Worm (Caenorhabditis elegans) whole organism, late embryonic: ENCODE measurements around the gene srh-208.

ENCODE experiments used
- C38D4.7 ChIP-seq: fragments of 200-800 bp; sonication (Bioruptor generic); optimal IDR thresholded peaks from 2 replicates; lab custom pipeline; 2018; ENCODE audit warnings: mild to moderate bottlenecking, missing genetic modification characterization, moderate library complexity, missing compliant biosample characterization
- K09A11.1 ChIP-seq: sonication (generic microtip); optimal IDR thresholded peaks from 2 replicates; lab custom pipeline; 2017; ENCODE audit warnings: antibody characterized with exemption, mild to moderate bottlenecking, missing genetic modification characterization, missing compliant biosample characterization; ENCODE audit not compliant: insufficient read depth
- T23F11.4 ChIP-seq: fragments of 200-800 bp; sonication (Bioruptor generic); optimal IDR thresholded peaks from 2 replicates; lab custom pipeline; 2018; ENCODE audit warnings: mild to moderate bottlenecking, missing genetic modification characterization, missing compliant biosample characterization
- ahr-1 ChIP-seq: sonication (generic microtip); optimal IDR thresholded peaks from 2 replicates; lab custom pipeline; 2016; ENCODE audit warnings: missing genetic modification characterization, missing compliant biosample characterization
- ama-1 ChIP-seq: fragments of 150-350 bp; optimal IDR thresholded peaks from 2 replicates; lab custom pipeline; 2014
- ceh-14 ChIP-seq: sonication (generic microtip); optimal IDR thresholded peaks from 2 replicates; lab custom pipeline; 2016; ENCODE audit warnings: missing genotype, missing genetic modification characterization, missing compliant biosample characterization
- ceh-19 ChIP-seq: fragments of 200-800 bp; sonication (Bioruptor generic); optimal IDR thresholded peaks from 2 replicates; lab custom pipeline; 2018; ENCODE audit warnings: mild to moderate bottlenecking, missing genetic modification characterization, missing compliant biosample characterization
- ceh-30 ChIP-seq: fragments of 150-350 bp; optimal IDR thresholded peaks from 2 replicates; lab custom pipeline; 2014; ENCODE audit warnings: missing biosample characterization, missing genetic modification characterization
- ceh-34 ChIP-seq: sonication (generic microtip); optimal IDR thresholded peaks from 2 replicates; lab custom pipeline; 2016; ENCODE audit warnings: mild to moderate bottlenecking, missing genetic modification characterization, missing compliant biosample characterization
- ceh-48 ChIP-seq: sonication (generic microtip); optimal IDR thresholded peaks from 2 replicates; lab custom pipeline; 2016; ENCODE audit warnings: missing genetic modification characterization, inconsistent platforms, missing compliant biosample characterization
- ceh-6 ChIP-seq: fragments of 200-800 bp; sonication (Bioruptor generic); optimal IDR thresholded peaks from 2 replicates; lab custom pipeline; 2018; ENCODE audit warnings: mild to moderate bottlenecking, missing genetic modification characterization, missing compliant biosample characterization
- dmd-4 ChIP-seq: sonication (generic microtip); optimal IDR thresholded peaks from 2 replicates; lab custom pipeline; 2016; ENCODE audit warnings: borderline replicate concordance, missing genetic modification characterization, missing compliant biosample characterization
- dve-1 ChIP-seq: sonication (generic microtip); optimal IDR thresholded peaks from 2 replicates; lab custom pipeline; 2017; ENCODE audit warnings: antibody characterized with exemption, mild to moderate bottlenecking, missing genetic modification characterization, missing compliant biosample characterization
- elt-2 ChIP-seq: sonication (generic microtip); optimal IDR thresholded peaks from 2 replicates; lab custom pipeline; 2016; ENCODE audit warnings: missing genetic modification reagents, missing genetic modification characterization, missing compliant biosample characterization
- ets-4 ChIP-seq: sonication (generic microtip); optimal IDR thresholded peaks from 2 replicates; lab custom pipeline; 2016; ENCODE audit warnings: missing genetic modification characterization, missing compliant biosample characterization
- eyg-1 ChIP-seq: sonication (generic microtip); optimal IDR thresholded peaks from 2 replicates; lab custom pipeline; 2016; ENCODE audit warnings: missing genotype, missing genetic modification characterization, missing compliant biosample characterization
- fax-1 ChIP-seq: sonication (generic microtip); optimal IDR thresholded peaks from 2 replicates; lab custom pipeline; 2016; ENCODE audit warnings: missing genotype, missing genetic modification characterization, missing compliant biosample characterization
- fkh-6 ChIP-seq: sonication (generic microtip); optimal IDR thresholded peaks from 2 replicates; lab custom pipeline; 2016; ENCODE audit warnings: missing genetic modification characterization, missing compliant biosample characterization
- hlh-13 ChIP-seq: fragments of 200-800 bp; sonication (Bioruptor generic); optimal IDR thresholded peaks from 2 replicates; lab custom pipeline; 2018; ENCODE audit warnings: mild to moderate bottlenecking, missing genetic modification characterization, missing compliant biosample characterization
- hlh-30 ChIP-seq: sonication (generic microtip); optimal IDR thresholded peaks from 2 replicates; lab custom pipeline; 2017; ENCODE audit warnings: antibody characterized with exemption, missing genetic modification characterization, missing compliant biosample characterization; ENCODE audit not compliant: insufficient read depth
- hlh-6 ChIP-seq: sonication (generic microtip); optimal IDR thresholded peaks from 2 replicates; lab custom pipeline; 2016; ENCODE audit warnings: missing genotype, missing genetic modification characterization, missing compliant biosample characterization
- lim-6 ChIP-seq: sonication (generic microtip); optimal IDR thresholded peaks from 2 replicates; lab custom pipeline; 2016; ENCODE audit warnings: missing genetic modification characterization, missing compliant biosample characterization
- madf-2 ChIP-seq: sonication (generic microtip); optimal IDR thresholded peaks from 2 replicates; lab custom pipeline; 2017; ENCODE audit warnings: missing genetic modification characterization, missing compliant biosample characterization
- mec-3 ChIP-seq: sonication (generic microtip); optimal IDR thresholded peaks from 2 replicates; lab custom pipeline; 2016; ENCODE audit warnings: borderline replicate concordance, missing genetic modification characterization, missing compliant biosample characterization
- nhr-11 ChIP-seq: fragments of 150-350 bp; optimal IDR thresholded peaks from 2 replicates; lab custom pipeline; 2014; ENCODE audit warnings: missing biosample characterization, missing genetic modification characterization
- pag-3 ChIP-seq: sonication (generic microtip); optimal IDR thresholded peaks from 2 replicates; lab custom pipeline; 2016; ENCODE audit warnings: missing compliant biosample characterization, missing genetic modification characterization, borderline replicate concordance
- pha-4 ChIP-seq: fragments of 150-350 bp; optimal IDR thresholded peaks from 2 replicates; lab custom pipeline; 2018; ENCODE audit warnings: missing biosample characterization, missing genetic modification reagents, missing genetic modification characterization
- pqm-1 ChIP-seq: sonication (generic microtip); optimal IDR thresholded peaks from 2 replicates; lab custom pipeline; 2016; ENCODE audit warnings: missing genetic modification characterization, missing compliant biosample characterization
- ref-2 ChIP-seq: sonication (generic microtip); optimal IDR thresholded peaks from 2 replicates; lab custom pipeline; 2016; ENCODE audit warnings: missing genetic modification characterization, missing compliant biosample characterization
- sox-2 ChIP-seq: fragments of 200-800 bp; sonication (Bioruptor generic); IDR thresholded peaks from 2 replicates; pipeline ENCODE4 v1.3.6; 2022; ENCODE audit warnings: missing genetic modification reagents, missing genetic modification characterization, missing compliant biosample characterization
- syd-9 ChIP-seq: sonication (generic microtip); optimal IDR thresholded peaks from 2 replicates; lab custom pipeline; 2016; ENCODE audit warnings: mild to moderate bottlenecking, missing genetic modification characterization, moderate library complexity, missing compliant biosample characterization
- tbx-7 ChIP-seq: sonication (generic microtip); optimal IDR thresholded peaks from 2 replicates; lab custom pipeline; 2016; ENCODE audit warnings: missing genotype, missing genetic modification characterization, missing compliant biosample characterization
- unc-3 ChIP-seq, 2 experiments: fragments of 200-800 bp in 1 of 2; sonication (Bioruptor generic) in 1 of 2; sonication (generic microtip) in 1 of 2; conservative IDR thresholded peaks in 1 of 2; optimal IDR thresholded peaks in 1 of 2; 2 replicates each; pipeline versions ENCODE4 v1.3.6 to Lab custom; 2016 to 2022; ENCODE audit warnings: missing compliant biosample characterization in 2 of 2, missing genetic modification characterization in 2 of 2, missing genetic modification reagents in 1 of 2
- unc-42 ChIP-seq: sonication (generic microtip); optimal IDR thresholded peaks from 2 replicates; lab custom pipeline; 2016; ENCODE audit warnings: missing genotype, missing genetic modification characterization, missing compliant biosample characterization
- unc-55 ChIP-seq: sonication (generic microtip); optimal IDR thresholded peaks from 2 replicates; lab custom pipeline; 2017; ENCODE audit warnings: missing biosample characterization, missing genetic modification reagents, missing genetic modification characterization
- zip-5 ChIP-seq: sonication (generic microtip); optimal IDR thresholded peaks from 2 replicates; lab custom pipeline; 2016; ENCODE audit warnings: missing genetic modification characterization, missing compliant biosample characterization

srh-208 gene

DNA sequence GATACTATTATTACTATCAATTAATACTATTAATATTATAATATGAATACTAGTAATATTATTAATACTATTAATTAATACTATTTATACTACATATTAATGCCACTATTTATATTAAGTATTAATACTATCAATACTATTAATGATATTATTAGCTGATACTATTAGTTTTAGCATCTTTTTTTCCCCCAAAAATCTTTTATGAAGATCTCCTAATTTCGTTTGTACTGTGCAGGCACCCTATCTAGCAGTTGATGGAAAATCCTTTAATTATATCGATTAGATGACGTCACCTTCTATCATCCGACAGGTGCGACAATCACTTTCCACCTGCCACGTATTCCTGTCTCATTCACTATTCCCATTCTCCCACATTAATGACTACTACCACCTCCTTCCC lies 12.1 kb downstream of the srh-208 start, which contains the start of gene fbxb-65:
Gene fbxb-65, plus strand, starts transcription at position 301 of the 400 bp plus-strand sequence.
- TF ChIP-seq sox-2 (GFP tag; lab: Robert Waterston, UW) (no peak), unc-42 (tag; lab: Kevin White, UChicago) (no peak), mec-3 (no peak), ahr-1 (no peak), dve-1 (tag; lab: Kevin White, UChicago) (no peak), hlh-6 (tag; lab: Kevin White, UChicago) (no peak), pha-4 (no peak), ceh-34 (tag; lab: Kevin White, UChicago) (no peak), unc-3 (GFP tag; conservative IDR thresholded peaks at IDR 0.05; lab: Robert Waterston, UW) (no peak), unc-3 (tag; optimal IDR thresholded peaks at IDR 0.05; lab: Kevin White, UChicago) (no peak)

- TF ChIP-seq ceh-48 (tag; lab: Kevin White, UChicago) (peak; percentile 11), fkh-6 (tag; lab: Kevin White, UChicago) (no peak)
These were observed 20.2 kb downstream of the srh-208 start for ce11 chrV:19337333-19337732.

DNA sequence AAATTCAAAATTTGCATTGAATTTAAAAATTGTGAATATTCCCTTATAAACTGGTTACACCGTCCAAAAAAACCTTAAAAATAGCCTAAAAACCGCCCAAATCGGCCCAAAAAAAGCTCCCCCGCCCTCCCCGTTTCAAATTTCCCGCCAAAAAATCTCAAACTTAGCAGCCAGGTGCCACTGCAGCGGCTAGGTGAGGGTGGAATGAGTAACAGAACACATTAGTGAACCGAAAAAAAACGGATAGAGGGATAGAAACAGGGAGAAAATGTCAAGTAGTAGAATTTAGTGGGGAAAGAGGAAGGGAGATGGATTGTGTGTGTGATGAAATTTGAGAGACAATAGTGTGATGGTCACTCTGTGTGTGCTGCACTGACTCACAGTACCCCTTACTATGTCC lies 34.8 kb downstream of the srh-208 start:
- no peak for TF ChIP-seq K09A11.1 (tag; lab: Kevin White, UChicago)
- no peak for TF ChIP-seq dmd-4 (tag; lab: Kevin White, UChicago)
- no peak for TF ChIP-seq ets-4 (tag; lab: Kevin White, UChicago)
- TF ChIP-seq zip-5 (tag; lab: Kevin White, UChicago): no peak
- no peak for TF ChIP-seq ceh-48 (tag; lab: Kevin White, UChicago)
- no peak for TF ChIP-seq C38D4.7
- TF ChIP-seq mec-3: no peak
- TF ChIP-seq fax-1: no peak
- no peak for TF ChIP-seq lim-6 (tag; lab: Kevin White, UChicago)
- TF ChIP-seq ceh-6 (GFP tag; lab: Kevin White, UChicago): no peak
- no peak for TF ChIP-seq ceh-30 (tag; lab: Kevin White, UChicago)
- no peak for TF ChIP-seq syd-9 (tag; lab: Kevin White, UChicago)
- TF ChIP-seq unc-55 (GFP tag; lab: Kevin White, UChicago): no peak

- no peak for TF ChIP-seq pag-3 (tag; lab: Kevin White, UChicago)
- TF ChIP-seq eyg-1: no peak
- no peak for TF ChIP-seq pqm-1 (tag; lab: Kevin White, UChicago)
- peak; percentile 56 for TF ChIP-seq elt-2 (tag; lab: Kevin White, UChicago)
- no peak for TF ChIP-seq hlh-30 (tag; lab: Kevin White, UChicago)
- TF ChIP-seq madf-2: no peak
- TF ChIP-seq ceh-14: no peak
- TF ChIP-seq nhr-11: no peak
- TF ChIP-seq unc-42 (tag; lab: Kevin White, UChicago): peak; percentile 54
- no peak for TF ChIP-seq sox-2 (GFP tag; lab: Robert Waterston, UW)
- no peak for TF ChIP-seq T23F11.4 (GFP tag; lab: Kevin White, UChicago)
These were observed 37.3 kb downstream of the srh-208 start for ce11 chrV:19354506-19354905.

DNA sequence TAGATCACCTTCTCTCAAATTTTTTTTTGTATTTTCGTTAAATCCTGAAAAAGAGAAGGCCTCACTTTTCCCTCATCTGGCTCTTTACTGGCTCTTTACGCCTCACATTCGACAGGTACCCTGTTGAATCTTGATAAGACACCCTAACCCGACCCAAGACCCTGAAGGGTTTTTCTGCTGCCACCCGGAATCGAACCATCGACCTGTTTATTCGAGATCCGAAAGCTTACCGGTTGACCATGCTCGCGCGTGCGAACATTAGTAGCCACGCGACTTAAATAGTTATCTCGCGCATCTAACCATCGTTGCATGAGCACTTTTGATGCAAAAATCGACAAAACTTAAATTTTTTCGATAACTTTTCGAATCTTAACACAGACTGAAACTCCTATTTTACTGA lies 38.1 kb downstream of the srh-208 start:
- TF ChIP-seq mec-3 (no peak), ama-1 (no peak), tbx-7 (tag; lab: Kevin White, UChicago) (no peak), hlh-13 (no peak), pag-3 (tag; lab: Kevin White, UChicago) (no peak), ceh-19 (GFP tag; lab: Kevin White, UChicago) (no peak), ref-2 (tag; lab: Kevin White, UChicago) (no peak), syd-9 (tag; lab: Kevin White, UChicago) (no peak)
